Fruit fly (Drosophila melanogaster): ENCODE results near the gene CG7142.

The CG7142 gene

dm6 chr3R:18294488-18294887, 15.2 kb upstream of the CG7142 start:
- TF ChIP-seq EcR (GFP tag; optimal IDR thresholded peaks at IDR 0.05) = peak; percentile 9
- TF ChIP-seq CG4496 (GFP tag; IDR thresholded peaks at IDR 0.05) = peak; percentile 36; the same call in 1 of the 3 replicates
- no peak for TF ChIP-seq D1 (tag; optimal IDR thresholded peaks at IDR 0.05)

dm6 chr3R:18292371-18292770, 13.0 kb upstream of the CG7142 start:
- TF ChIP-seq CG32121 (GFP tag; IDR thresholded peaks at IDR 0.05) = no peak
- no peak for TF ChIP-seq CG9948 (tag; optimal IDR thresholded peaks at IDR 0.05)
- TF ChIP-seq Ets98B (GFP tag; IDR thresholded peaks at IDR 0.05) = no peak
- no peak for TF ChIP-seq rn (GFP tag; IDR thresholded peaks at IDR 0.05)
- no peak for TF ChIP-seq Snoo (tag; optimal IDR thresholded peaks at IDR 0.05)
- TF ChIP-seq D1 (tag; optimal IDR thresholded peaks at IDR 0.05) = no peak

dm6 chr3R:18291831-18292230, 12.5 kb upstream of the CG7142 start:
- no peak for TF ChIP-seq CG17806 (tag; optimal IDR thresholded peaks at IDR 0.05)

DNA sequence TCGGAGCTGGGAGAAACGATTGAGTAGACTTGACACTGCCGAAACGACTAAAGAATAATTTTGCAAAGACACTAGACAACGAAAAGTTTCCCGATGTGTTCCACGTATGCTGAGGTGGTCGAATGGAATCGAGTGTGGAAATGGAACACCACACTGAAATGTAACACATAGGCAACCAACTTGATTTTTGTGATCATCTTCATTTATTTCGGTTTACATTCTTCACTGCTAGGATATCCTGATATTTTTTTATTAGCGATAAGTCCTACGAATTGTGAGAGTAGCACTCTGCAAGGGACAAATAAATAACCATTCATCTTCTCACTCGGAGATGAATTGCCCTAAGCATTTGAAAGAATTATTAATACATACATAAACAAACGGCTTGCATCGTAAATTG, 9.4 kb upstream of the CG7142 start, which contains the start of gene CG7131:
Gene CG7131, minus strand, starts transcription at position 101 of the 400 bp plus-strand sequence.
- TF ChIP-seq Ets98B (GFP tag; IDR thresholded peaks at IDR 0.05) (no peak), D1 (tag; optimal IDR thresholded peaks at IDR 0.05) (no peak), CG17806 (tag; optimal IDR thresholded peaks at IDR 0.05) (no peak), CG34367 (tag; optimal IDR thresholded peaks at IDR 0.05) (no peak), CG13204 (GFP tag; optimal IDR thresholded peaks at IDR 0.05) (no peak), fd96Ca (GFP tag; IDR thresholded peaks at IDR 0.05) (no peak), Pif1A (GFP tag; optimal IDR thresholded peaks at IDR 0.05) (no peak), Pif1B (GFP tag; optimal IDR thresholded peaks at IDR 0.05) (no peak), CG4496 (GFP tag; IDR thresholded peaks at IDR 0.05) (no peak), CG32121 (GFP tag; IDR thresholded peaks at IDR 0.05) (no peak), CG8301 (tag; optimal IDR thresholded peaks at IDR 0.05) (no peak), CG10348 (GFP tag; IDR thresholded peaks at IDR 0.05) (no peak), gl (tag; optimal IDR thresholded peaks at IDR 0.05) (no peak), CG15710 (tag; optimal IDR thresholded peaks at IDR 0.05) (no peak), CG14655 (GFP tag; optimal IDR thresholded peaks at IDR 0.05) (no peak), CG9948 (tag; optimal IDR thresholded peaks at IDR 0.05) (no peak), Snoo (tag; optimal IDR thresholded peaks at IDR 0.05) (no peak)

dm6 chr3R:18283441-18283840, 4.1 kb upstream of the CG7142 start, which contains the start of the genes CG14312 and CG8064:
Gene CG14312 (minus strand): TSS chr3R:18283528.
Gene CG8064 (plus strand): TSS chr3R:18283660.
- TF ChIP-seq CG12605 (GFP tag; IDR thresholded peaks at IDR 0.05) (no peak), Ets98B (GFP tag; IDR thresholded peaks at IDR 0.05) (no peak), CG8159 (tag; optimal IDR thresholded peaks at IDR 0.05) (no peak), EcR (GFP tag; optimal IDR thresholded peaks at IDR 0.05) (no peak), fd96Ca (GFP tag; IDR thresholded peaks at IDR 0.05) (no peak), CG34367 (tag; optimal IDR thresholded peaks at IDR 0.05) (no peak), CG4496 (GFP tag; IDR thresholded peaks at IDR 0.05) (no peak), D1 (tag; optimal IDR thresholded peaks at IDR 0.05) (no peak), rn (GFP tag; IDR thresholded peaks at IDR 0.05) (no peak), CG13204 (GFP tag; optimal IDR thresholded peaks at IDR 0.05) (no peak), CG9948 (tag; optimal IDR thresholded peaks at IDR 0.05) (no peak), CG15710 (tag; optimal IDR thresholded peaks at IDR 0.05) (no peak), CG17806 (tag; optimal IDR thresholded peaks at IDR 0.05) (no peak), Snoo (tag; optimal IDR thresholded peaks at IDR 0.05) (no peak), Pif1B (GFP tag; optimal IDR thresholded peaks at IDR 0.05) (no peak), CG10348 (GFP tag; IDR thresholded peaks at IDR 0.05) (no peak), CG8301 (tag; optimal IDR thresholded peaks at IDR 0.05) (no peak), gl (tag; optimal IDR thresholded peaks at IDR 0.05) (no peak), CG32121 (GFP tag; IDR thresholded peaks at IDR 0.05) (no peak)

DNA sequence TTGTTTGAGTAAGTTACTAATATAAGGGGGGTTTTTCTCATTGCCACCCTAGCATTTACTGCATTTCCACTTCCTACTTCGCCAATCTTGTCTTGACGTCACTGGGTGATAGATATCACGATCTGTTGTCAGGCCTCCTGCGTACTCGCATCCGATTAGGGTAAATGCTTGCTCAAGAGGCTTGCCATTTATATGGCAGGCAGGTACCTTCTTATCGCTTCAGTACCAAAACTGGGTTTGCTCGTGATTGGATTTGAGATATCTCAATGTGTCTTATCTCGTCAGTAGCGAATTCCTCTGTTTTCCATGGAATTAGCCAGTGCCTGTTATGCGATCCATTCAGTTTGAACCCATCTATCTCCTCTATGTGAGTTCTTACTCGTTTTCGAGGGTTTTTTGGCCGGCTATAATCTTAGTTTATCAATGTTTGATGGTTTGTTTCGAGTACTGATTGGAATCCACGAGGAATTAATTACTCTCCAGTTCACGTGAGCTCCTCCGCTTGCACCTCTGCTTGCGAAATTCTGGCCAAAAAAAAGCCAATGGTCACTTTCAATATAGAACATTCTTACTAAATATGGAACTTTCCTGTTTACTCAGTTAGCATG, 1.6 kb upstream of the CG7142 start:
- no peak for TF ChIP-seq CG32121 (GFP tag; IDR thresholded peaks at IDR 0.05)
- no peak for TF ChIP-seq rn (GFP tag; IDR thresholded peaks at IDR 0.05)
- no peak for TF ChIP-seq gl (tag; optimal IDR thresholded peaks at IDR 0.05)
- TF ChIP-seq CG9948 (tag; optimal IDR thresholded peaks at IDR 0.05) = no peak

dm6 chr3R:18280133-18280532, 811 bp upstream of the CG7142 start:
- TF ChIP-seq CG4496 (GFP tag; IDR thresholded peaks at IDR 0.05) (no peak), CG14655 (GFP tag; optimal IDR thresholded peaks at IDR 0.05) (no peak), CG9948 (tag; optimal IDR thresholded peaks at IDR 0.05) (no peak), fd96Ca (GFP tag; IDR thresholded peaks at IDR 0.05) (no peak), CG34367 (tag; optimal IDR thresholded peaks at IDR 0.05) (no peak), EcR (GFP tag; optimal IDR thresholded peaks at IDR 0.05) (peak; percentile 58)

- TF ChIP-seq CG32121 (GFP tag; IDR thresholded peaks at IDR 0.05) (0 out of 2 replicates have a peak, but pooled peaks have one; percentile 33), CG17806 (tag; optimal IDR thresholded peaks at IDR 0.05) (no peak)
These were observed 1.9 kb downstream of the CG7142 start for dm6 chr3R:18277406-18277805.
